Fruit fly (Drosophila melanogaster): Measurements from ENCODE around the gene lmgB.
A peak's percentile ranks its signal among the peaks of the same experiment; 100 is the strongest.

The lmgB gene

DNA sequence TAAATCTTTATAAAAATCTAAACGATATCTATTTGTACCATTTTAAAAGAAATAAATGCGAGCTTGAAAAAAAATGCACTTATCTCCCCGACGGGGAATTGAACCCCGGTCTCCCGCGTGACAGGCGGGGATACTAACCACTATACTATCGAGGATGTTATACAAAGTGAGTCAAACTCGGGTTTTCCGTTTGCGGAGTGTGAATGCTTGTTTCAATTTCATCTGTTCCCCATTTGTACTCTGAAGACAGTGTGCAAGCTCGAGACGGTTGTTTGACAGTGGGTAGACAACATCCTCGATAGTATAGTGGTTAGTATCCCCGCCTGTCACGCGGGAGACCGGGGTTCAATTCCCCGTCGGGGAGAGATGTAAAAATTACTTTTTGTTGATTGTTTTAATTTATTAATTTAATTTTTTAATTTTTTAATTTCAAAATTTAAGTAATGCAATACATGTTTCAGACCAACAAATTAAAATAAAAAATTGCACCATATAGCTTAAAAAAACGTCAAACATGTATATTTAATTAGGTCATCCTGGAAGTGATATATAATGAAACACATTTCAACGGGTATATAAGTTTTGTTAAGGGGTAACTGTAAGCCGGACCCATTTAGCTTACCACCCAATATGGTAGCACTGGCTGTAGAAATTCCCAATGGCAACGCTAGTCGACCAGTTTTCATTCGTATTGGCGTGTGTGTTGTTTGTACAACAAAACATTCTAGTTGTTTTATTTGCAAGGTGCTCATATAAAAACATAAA is 13.2 kb upstream of the lmgB start, which contains the start of gene Sema1a (continued):
- TF ChIP-seq TFAM (GFP tag; optimal IDR thresholded peaks at IDR 0.05) (no peak), mirr (GFP tag; optimal IDR thresholded peaks at IDR 0.05) (peak; percentile 6), CG17612 (GFP tag; IDR thresholded peaks at IDR 0.05) (no peak), kah (GFP tag; optimal IDR thresholded peaks at IDR 0.05) (no peak), nerfin-2 (GFP tag; IDR thresholded peaks at IDR 0.05; ENCODE audit: partially characterized antibody) (peak; percentile 80), CkIIα-i1 (GFP tag; IDR thresholded peaks at IDR 0.05) (no peak), CG11093 (GFP tag; IDR thresholded peaks at IDR 0.05) (no peak), CG33557 (GFP tag; optimal IDR thresholded peaks at IDR 0.05) (peak; percentile 38), CG18599 (GFP tag; optimal IDR thresholded peaks at IDR 0.05) (peak; percentile 51), CG17359 (tag; optimal IDR thresholded peaks at IDR 0.05) (peak; percentile 57), Kr (GFP tag; optimal IDR thresholded peaks at IDR 0.05) (no peak), HLH4C (GFP tag; IDR thresholded peaks at IDR 0.05; ENCODE audit: partially characterized antibody) (peak; percentile 83), CG7928 (GFP tag; optimal IDR thresholded peaks at IDR 0.05) (no peak), prd (optimal IDR thresholded peaks at IDR 0.05) (no peak), prd (GFP tag; IDR thresholded peaks at IDR 0.05) (peak; percentile 80), CG33213 (GFP tag; optimal IDR thresholded peaks at IDR 0.05) (peak; percentile 25), CG31441 (GFP tag; IDR thresholded peaks at IDR 0.05) (peak; percentile 51; the same call in 1 of the 2 replicates), nmo (GFP tag; optimal IDR thresholded peaks at IDR 0.05) (peak; percentile 36), tgo (GFP tag; IDR thresholded peaks at IDR 0.05) (peak; percentile 52), slbo (GFP tag; IDR thresholded peaks at IDR 0.05) (peak; percentile 86), E2f2 (GFP tag; IDR thresholded peaks at IDR 0.05) (peak; percentile 53; the same call in 1 of the 2 replicates), Xbp1 (GFP tag; optimal IDR thresholded peaks at IDR 0.05) (peak; percentile 65), CG4282 (GFP tag; optimal IDR thresholded peaks at IDR 0.05) (peak; percentile 32), CG15479 (GFP tag; optimal IDR thresholded peaks at IDR 0.05) (no peak), MBD-R2 (GFP tag; IDR thresholded peaks at IDR 0.05) (peak; percentile 34; the same call in 1 of the 2 replicates), Eip74EF (GFP tag; optimal IDR thresholded peaks at IDR 0.05) (peak in 1 of 2 experiments; percentile 68), CoRest (tag; optimal IDR thresholded peaks at IDR 0.05) (peak; percentile 87), peb (GFP tag; IDR thresholded peaks at IDR 0.05) (no peak), pho (GFP tag; optimal IDR thresholded peaks at IDR 0.05) (peak; percentile 79), z (GFP tag; IDR thresholded peaks at IDR 0.05) (no peak), gem (tag; optimal IDR thresholded peaks at IDR 0.05) (peak; percentile 55), Drgx (GFP tag; IDR thresholded peaks at IDR 0.05) (peak; percentile 65), Hr3 (GFP tag; optimal IDR thresholded peaks at IDR 0.05) (peak; percentile 47), Usf (GFP tag; optimal IDR thresholded peaks at IDR 0.05) (no peak), CG30431 (GFP tag; optimal IDR thresholded peaks at IDR 0.05) (peak; percentile 77), CG8765 (GFP tag; IDR thresholded peaks at IDR 0.05) (peak; percentile 50), CG1647 (GFP tag; optimal IDR thresholded peaks at IDR 0.05) (peak; percentile 24), CG7963 (GFP tag; IDR thresholded peaks at IDR 0.05; ENCODE audit: partially characterized antibody) (peak; percentile 90), CG12071 (GFP tag; optimal IDR thresholded peaks at IDR 0.05) (peak; percentile 59), CG2678 (tag; optimal IDR thresholded peaks at IDR 0.05) (peak; percentile 54), crp (GFP tag; optimal IDR thresholded peaks at IDR 0.05) (no peak), corto (GFP tag; optimal IDR thresholded peaks at IDR 0.05) (no peak), Hand (GFP tag; optimal IDR thresholded peaks at IDR 0.05) (no peak), vvl (GFP tag; IDR thresholded peaks at IDR 0.05) (peak; percentile 79), CG16863 (GFP tag; optimal IDR thresholded peaks at IDR 0.05) (peak; percentile 61), CG2875 (GFP tag; optimal IDR thresholded peaks at IDR 0.05) (peak; percentile 12), CG15269 (tag; optimal IDR thresholded peaks at IDR 0.05) (peak; percentile 52), dimm (GFP tag; IDR thresholded peaks at IDR 0.05) (no peak), pum (GFP tag; optimal IDR thresholded peaks at IDR 0.05) (peak; percentile 29)
